Fruit fly (Drosophila melanogaster) whole organism, prepupa: ENCODE results near the gene NP15.6.

Experiments used
- CG11294 ChIP-seq: fragments of 200-800 bp; sonication (Bioruptor generic); IDR thresholded peaks from 2 replicates; pipeline ENCODE4 v1.3.6; 2022; ENCODE audit warnings: missing biosample characterization, missing genetic modification characterization
- CG11902 ChIP-seq: fragments of 200-800 bp; sonication (Bioruptor generic); optimal IDR thresholded peaks from 3 replicates; lab custom pipeline; 2016; ENCODE audit warnings: missing biosample characterization, missing genetic modification characterization
- CG4318 ChIP-seq: fragments of 200-800 bp; sonication (Bioruptor generic); optimal IDR thresholded peaks from 3 replicates; lab custom pipeline; 2017; ENCODE audit warnings: missing biosample characterization, mild to moderate bottlenecking, missing genetic modification characterization
- CG6792 ChIP-seq: fragments of 200-800 bp; sonication (Bioruptor generic); optimal IDR thresholded peaks from 3 replicates; lab custom pipeline; 2016; ENCODE audit warnings: missing biosample characterization, missing genetic modification characterization
- CG6854 ChIP-seq: fragments of 200-800 bp; sonication (Bioruptor generic); optimal IDR thresholded peaks from 2 replicates; lab custom pipeline; 2017; ENCODE audit warnings: missing biosample characterization, mild to moderate bottlenecking, missing genetic modification characterization
- CG9139 ChIP-seq: fragments of 200-800 bp; sonication (Bioruptor generic); optimal IDR thresholded peaks from 3 replicates; lab custom pipeline; 2017; ENCODE audit warnings: missing biosample characterization, mild to moderate bottlenecking, missing genetic modification characterization
- Eip75B ChIP-seq: fragments of 200-800 bp; sonication (Bioruptor generic); optimal IDR thresholded peaks from 3 replicates; lab custom pipeline; 2016; ENCODE audit warnings: missing biosample characterization, missing genetic modification characterization
- Hr39 ChIP-seq: fragments of 200-800 bp; sonication (Bioruptor generic); optimal IDR thresholded peaks from 2 replicates; lab custom pipeline; 2016; ENCODE audit warnings: missing biosample characterization, missing genetic modification characterization
- Hr4 ChIP-seq: fragments of 200-800 bp; sonication (Bioruptor generic); optimal IDR thresholded peaks from 3 replicates; lab custom pipeline; 2016; ENCODE audit warnings: missing biosample characterization, missing genetic modification characterization
- Smox ChIP-seq: fragments of 200-800 bp; sonication (Bioruptor generic); optimal IDR thresholded peaks from 3 replicates; lab custom pipeline; 2016; ENCODE audit warnings: missing biosample characterization, missing genetic modification characterization
- Sox14 ChIP-seq: fragments of 200-800 bp; sonication (Bioruptor generic); optimal IDR thresholded peaks from 3 replicates; lab custom pipeline; 2016; ENCODE audit warnings: missing biosample characterization, missing genetic modification characterization
- fkh ChIP-seq: fragments of 200-800 bp; sonication (Bioruptor generic); optimal IDR thresholded peaks from 3 replicates; lab custom pipeline; 2017; ENCODE audit warnings: missing biosample characterization, mild to moderate bottlenecking, missing genetic modification characterization, moderate library complexity
- lz ChIP-seq: fragments of 200-800 bp; sonication (Bioruptor generic); optimal IDR thresholded peaks from 3 replicates; lab custom pipeline; 2016; ENCODE audit warnings: missing biosample characterization, missing genetic modification characterization
- vri ChIP-seq: fragments of 200-800 bp; sonication (Bioruptor generic); optimal IDR thresholded peaks from 3 replicates; lab custom pipeline; 2016; ENCODE audit warnings: missing biosample characterization, mild to moderate bottlenecking, missing genetic modification characterization

DNA sequence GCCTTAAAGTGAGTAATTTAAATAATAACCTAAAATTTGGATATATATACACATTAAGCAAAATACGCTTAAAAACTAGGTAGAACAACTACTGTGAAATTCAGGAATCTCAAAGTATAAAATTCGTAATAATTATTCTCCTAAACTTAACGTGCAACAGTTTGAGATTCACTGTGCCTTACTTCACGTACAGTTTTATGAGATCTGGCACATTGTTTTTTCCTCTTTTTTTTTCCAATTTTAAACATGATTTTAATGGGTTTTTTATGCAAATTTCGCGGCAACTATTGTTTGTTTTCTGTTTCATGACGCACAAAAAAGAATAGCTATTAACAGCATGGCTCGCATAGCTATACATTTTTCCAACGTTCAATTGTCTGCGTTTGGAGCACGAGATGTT, 15.3 kb upstream of the NP15.6 start:
- TF ChIP-seq Eip75B (GFP tag; lab: Kevin White, UChicago) (no peak), CG11294 (GFP tag; lab: Robert Waterston, UW) (no peak), Sox14 (GFP tag; lab: Kevin White, UChicago) (no peak), vri (GFP tag; lab: Kevin White, UChicago) (no peak), CG11902 (GFP tag; lab: Kevin White, UChicago) (no peak), Hr4 (GFP tag; lab: Kevin White, UChicago) (no peak), fkh (GFP tag; lab: Kevin White, UChicago) (no peak), CG4318 (no peak), CG6854 (no peak), Hr39 (GFP tag; lab: Kevin White, UChicago) (no peak), Smox (GFP tag; lab: Kevin White, UChicago) (no peak), CG6792 (no peak), CG9139 (GFP tag; lab: Kevin White, UChicago) (no peak), lz (GFP tag; lab: Kevin White, UChicago) (no peak)
